Worm (Caenorhabditis elegans) whole organism, late embryonic: ENCODE results near the gene Y40A1A.2.

Experiments used
- C08G9.2 ChIP-seq: sonication (generic microtip); optimal IDR thresholded peaks from 2 replicates; lab custom pipeline; 2016; ENCODE audit warnings: mild to moderate bottlenecking, missing genetic modification characterization, moderate library complexity, missing compliant biosample characterization
- ceh-18 ChIP-seq: sonication (generic microtip); optimal IDR thresholded peaks from 2 replicates; lab custom pipeline; 2016; ENCODE audit warnings: missing genetic modification characterization, missing compliant biosample characterization
- che-1 ChIP-seq: sonication (generic microtip); optimal IDR thresholded peaks from 2 replicates; lab custom pipeline; 2016; ENCODE audit warnings: mild to moderate bottlenecking, missing genetic modification characterization, missing compliant biosample characterization
- dmd-4 ChIP-seq: sonication (generic microtip); optimal IDR thresholded peaks from 2 replicates; lab custom pipeline; 2016; ENCODE audit warnings: borderline replicate concordance, missing genetic modification characterization, missing compliant biosample characterization
- eyg-1 ChIP-seq: sonication (generic microtip); optimal IDR thresholded peaks from 2 replicates; lab custom pipeline; 2016; ENCODE audit warnings: missing genotype, missing genetic modification characterization, missing compliant biosample characterization
- fkh-10 ChIP-seq: fragments of 150-350 bp; optimal IDR thresholded peaks from 2 replicates; lab custom pipeline; 2014; ENCODE audit warnings: missing biosample characterization, missing genetic modification reagents, missing genetic modification characterization
- gmeb-2 ChIP-seq: sonication (generic microtip); optimal IDR thresholded peaks from 2 replicates; lab custom pipeline; 2016; ENCODE audit warnings: missing genetic modification characterization, inconsistent platforms, missing compliant biosample characterization
- nfya-1 ChIP-seq: sonication (generic microtip); optimal IDR thresholded peaks from 2 replicates; lab custom pipeline; 2017; ENCODE audit warnings: missing genetic modification characterization, mild to moderate bottlenecking, missing compliant biosample characterization, antibody characterized with exemption, moderate library complexity
- nhr-11 ChIP-seq: fragments of 150-350 bp; optimal IDR thresholded peaks from 2 replicates; lab custom pipeline; 2014; ENCODE audit warnings: missing biosample characterization, missing genetic modification characterization
- nhr-232 ChIP-seq: sonication (generic microtip); optimal IDR thresholded peaks from 2 replicates; lab custom pipeline; 2016; ENCODE audit warnings: missing genetic modification characterization, missing compliant biosample characterization
- pha-4 ChIP-seq: fragments of 150-350 bp; optimal IDR thresholded peaks from 2 replicates; lab custom pipeline; 2018; ENCODE audit warnings: missing biosample characterization, missing genetic modification reagents, missing genetic modification characterization
- pqm-1 ChIP-seq: sonication (generic microtip); optimal IDR thresholded peaks from 2 replicates; lab custom pipeline; 2016; ENCODE audit warnings: missing genetic modification characterization, missing compliant biosample characterization
- unc-3 ChIP-seq, 2 experiments: fragments of 200-800 bp in 1 of 2; sonication (Bioruptor generic) in 1 of 2; sonication (generic microtip) in 1 of 2; conservative IDR thresholded peaks in 1 of 2; optimal IDR thresholded peaks in 1 of 2; 2 replicates each; pipeline versions ENCODE4 v1.3.6 to Lab custom; 2016 to 2022; ENCODE audit warnings: missing compliant biosample characterization in 2 of 2, missing genetic modification characterization in 2 of 2, missing genetic modification reagents in 1 of 2

DNA sequence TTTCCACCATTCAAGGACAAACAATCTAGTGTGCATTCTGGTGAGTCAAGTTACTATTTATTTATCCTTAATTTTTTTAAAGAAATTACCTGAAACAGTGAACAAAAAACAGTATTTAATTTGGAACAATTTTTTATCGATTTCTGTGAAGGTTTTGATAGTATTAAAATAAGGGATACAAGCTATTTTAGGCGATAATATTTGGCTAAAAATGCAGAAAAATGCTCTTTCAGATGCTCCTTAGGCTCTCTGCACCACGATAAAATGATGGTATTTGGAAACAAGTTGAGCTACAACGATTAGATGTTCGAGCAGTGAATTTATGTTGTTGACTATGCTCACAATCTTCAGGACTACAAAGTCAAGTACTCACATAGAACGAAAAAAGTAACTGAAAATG, 14.8 kb upstream of the Y40A1A.2 start, which contains the start of gene F52D2.6:
- TF ChIP-seq nfya-1 (tag; lab: Kevin White, UChicago) = no peak
- TF ChIP-seq fkh-10 (GFP tag; lab: Kevin White, UChicago) = no peak
- no peak for TF ChIP-seq pha-4 (tag; lab: Kevin White, UChicago)
- no peak for TF ChIP-seq nhr-11 (tag; lab: Kevin White, UChicago)
- no peak for TF ChIP-seq che-1 (tag; lab: Kevin White, UChicago)
- TF ChIP-seq eyg-1 (tag; lab: Kevin White, UChicago) = no peak
- TF ChIP-seq C08G9.2 (tag; lab: Kevin White, UChicago) = no peak
- no peak for TF ChIP-seq unc-3 (GFP tag; conservative IDR thresholded peaks at IDR 0.05; lab: Robert Waterston, UW)
- no peak for TF ChIP-seq unc-3 (tag; optimal IDR thresholded peaks at IDR 0.05; lab: Kevin White, UChicago)
- TF ChIP-seq dmd-4 (tag; lab: Kevin White, UChicago) = no peak
- no peak for TF ChIP-seq ceh-18 (tag; lab: Kevin White, UChicago)
- TF ChIP-seq pqm-1 = no peak
- no peak for TF ChIP-seq gmeb-2 (tag; lab: Kevin White, UChicago)
- TF ChIP-seq nhr-232 (tag; lab: Kevin White, UChicago) = no peak
